Fruit fly (Drosophila melanogaster): ENCODE results near the gene mub.
A peak's percentile ranks its signal among the peaks of the same experiment; 100 is the strongest.

mub gene

dm6 chr3L:21896217-21896616, 51.6 kb downstream of the mub start:
- no peak for TF ChIP-seq Myc (optimal IDR thresholded peaks at IDR 0.05)
- TF ChIP-seq sage (GFP tag; optimal IDR thresholded peaks at IDR 0.05) = no peak
- TF ChIP-seq OdsH (GFP tag; optimal IDR thresholded peaks at IDR 0.05) = no peak
- TF ChIP-seq jim (GFP tag; optimal IDR thresholded peaks at IDR 0.05) = no peak
- no peak for TF ChIP-seq woc (GFP tag; optimal IDR thresholded peaks at IDR 0.05)
- no peak for TF ChIP-seq Hnf4 (GFP tag; optimal IDR thresholded peaks at IDR 0.05)
- TF ChIP-seq fru (GFP tag; optimal IDR thresholded peaks at IDR 0.05) = no peak
- TF ChIP-seq Sp1 (GFP tag; optimal IDR thresholded peaks at IDR 0.05) = no peak
- TF ChIP-seq foxo (GFP tag; optimal IDR thresholded peaks at IDR 0.05) = no peak
- TF ChIP-seq tai (GFP tag; optimal IDR thresholded peaks at IDR 0.05) = no peak
- TF ChIP-seq Dfd (GFP tag; optimal IDR thresholded peaks at IDR 0.05) = no peak
- TF ChIP-seq pan (optimal IDR thresholded peaks at IDR 0.05) = no peak
- no peak for TF ChIP-seq N (GFP tag; optimal IDR thresholded peaks at IDR 0.05)
- no peak for TF ChIP-seq sv (GFP tag; optimal IDR thresholded peaks at IDR 0.05)
- TF ChIP-seq Hr83 (GFP tag; optimal IDR thresholded peaks at IDR 0.05; ENCODE audit: poor library complexity, severe bottlenecking) = no peak

dm6 chr3L:21899488-21899887, 54.9 kb downstream of the mub start:
- TF ChIP-seq Dif (GFP tag; optimal IDR thresholded peaks at IDR 0.05; ENCODE audit: partially characterized antibody) (no peak), dmrt93B (GFP tag; optimal IDR thresholded peaks at IDR 0.05) (no peak), Mio (GFP tag; optimal IDR thresholded peaks at IDR 0.05) (no peak), GATAd (GFP tag; optimal IDR thresholded peaks at IDR 0.05) (no peak), pan (optimal IDR thresholded peaks at IDR 0.05) (no peak), dsf (GFP tag; optimal IDR thresholded peaks at IDR 0.05; ENCODE audit: borderline replicate concordance) (no peak), CG32264 (GFP tag; optimal IDR thresholded peaks at IDR 0.05) (no peak)

- TF ChIP-seq rgr (GFP tag; optimal IDR thresholded peaks at IDR 0.05) = no peak
- no peak for TF ChIP-seq Vsx2 (GFP tag; optimal IDR thresholded peaks at IDR 0.05; ENCODE audit: partially characterized antibody)
- no peak for TF ChIP-seq lola (GFP tag; optimal IDR thresholded peaks at IDR 0.05)
- TF ChIP-seq Sp1 (GFP tag; optimal IDR thresholded peaks at IDR 0.05) = no peak
- TF ChIP-seq psq (GFP tag; optimal IDR thresholded peaks at IDR 0.05) = no peak
- no peak for TF ChIP-seq brk (GFP tag; optimal IDR thresholded peaks at IDR 0.05)
- no peak for TF ChIP-seq jim (GFP tag; optimal IDR thresholded peaks at IDR 0.05)
- no peak for TF ChIP-seq fru (GFP tag; optimal IDR thresholded peaks at IDR 0.05)
- TF ChIP-seq CG32264 (GFP tag; optimal IDR thresholded peaks at IDR 0.05) = no peak
- no peak for TF ChIP-seq pan (optimal IDR thresholded peaks at IDR 0.05)
- TF ChIP-seq GATAd (GFP tag; optimal IDR thresholded peaks at IDR 0.05) = no peak
Measured at dm6 chr3L:21908860-21909259, 64.3 kb downstream of the mub start.

DNA sequence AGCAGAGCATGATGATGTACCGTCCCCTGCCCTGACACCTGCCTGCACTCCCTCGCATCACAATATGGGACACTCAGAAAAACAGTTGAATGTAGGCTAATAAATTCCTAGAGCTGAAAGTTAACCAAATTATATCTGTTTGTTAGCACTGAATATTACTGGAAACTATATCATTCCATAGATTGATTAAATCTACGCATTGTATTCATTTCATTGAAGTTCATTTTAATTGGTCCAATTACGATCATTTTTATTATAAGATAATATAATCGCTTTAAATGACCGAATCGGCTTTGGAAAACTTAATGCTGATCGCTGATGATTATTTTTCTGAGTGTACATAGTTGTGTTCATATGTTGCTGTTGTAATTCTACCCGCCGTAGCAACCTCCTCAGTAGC, 74.0 kb downstream of the mub start:
- no peak for TF ChIP-seq GATAd (GFP tag; optimal IDR thresholded peaks at IDR 0.05)
- no peak for TF ChIP-seq Sp1 (GFP tag; optimal IDR thresholded peaks at IDR 0.05)
- no peak for TF ChIP-seq N (GFP tag; optimal IDR thresholded peaks at IDR 0.05)
- TF ChIP-seq foxo (GFP tag; optimal IDR thresholded peaks at IDR 0.05) = no peak
- TF ChIP-seq Abd-B (GFP tag; optimal IDR thresholded peaks at IDR 0.05) = no peak
- no peak for TF ChIP-seq dsf (GFP tag; optimal IDR thresholded peaks at IDR 0.05; ENCODE audit: borderline replicate concordance)
- TF ChIP-seq Rel (GFP tag; optimal IDR thresholded peaks at IDR 0.05) = no peak
- no peak for TF ChIP-seq Rel (tag; optimal IDR thresholded peaks at IDR 0.05)
- TF ChIP-seq tai (GFP tag; optimal IDR thresholded peaks at IDR 0.05) = no peak
- no peak for TF ChIP-seq fru (GFP tag; optimal IDR thresholded peaks at IDR 0.05)

- peak; percentile 28 for TF ChIP-seq Myc (optimal IDR thresholded peaks at IDR 0.05)
- no peak for TF ChIP-seq lola (GFP tag; optimal IDR thresholded peaks at IDR 0.05)
- no peak for TF ChIP-seq h (GFP tag; optimal IDR thresholded peaks at IDR 0.05)
- peak; percentile 23 for TF ChIP-seq N (GFP tag; optimal IDR thresholded peaks at IDR 0.05)
- TF ChIP-seq Rel (GFP tag; optimal IDR thresholded peaks at IDR 0.05) = no peak
- peak; percentile 65 for TF ChIP-seq Rel (tag; optimal IDR thresholded peaks at IDR 0.05)
Measured at dm6 chr3L:21930179-21930578, 85.6 kb downstream of the mub start.

dm6 chr3L:21934462-21934861, 89.9 kb downstream of the mub start, which contains the start of gene SLC22A:
Gene SLC22A, plus strand, starts transcription at chr3L:21934704.
- TF ChIP-seq Dfd (GFP tag; optimal IDR thresholded peaks at IDR 0.05) (no peak), CrebA (GFP tag; optimal IDR thresholded peaks at IDR 0.05; ENCODE audit: borderline replicate concordance) (no peak), dl (GFP tag; optimal IDR thresholded peaks at IDR 0.05; ENCODE audit: insufficient read depth in 1 of 2, partially characterized antibody in 2 of 2) (no peak), Dif (GFP tag; optimal IDR thresholded peaks at IDR 0.05; ENCODE audit: partially characterized antibody) (no peak), rgr (GFP tag; optimal IDR thresholded peaks at IDR 0.05) (peak; percentile 5), br (GFP tag; optimal IDR thresholded peaks at IDR 0.05) (peak; percentile 30), Hnf4 (GFP tag; optimal IDR thresholded peaks at IDR 0.05) (peak; percentile 53), Hr83 (GFP tag; optimal IDR thresholded peaks at IDR 0.05; ENCODE audit: poor library complexity, severe bottlenecking) (peak; percentile 33), dsf (GFP tag; optimal IDR thresholded peaks at IDR 0.05; ENCODE audit: borderline replicate concordance) (no peak), tai (GFP tag; optimal IDR thresholded peaks at IDR 0.05) (no peak), Rel (GFP tag; optimal IDR thresholded peaks at IDR 0.05) (no peak), Rel (tag; optimal IDR thresholded peaks at IDR 0.05) (peak; percentile 97), h (GFP tag; optimal IDR thresholded peaks at IDR 0.05) (peak; percentile 59), jim (GFP tag; optimal IDR thresholded peaks at IDR 0.05) (no peak)

All from whole organism, wandering third instar larva.